Fruit fly (Drosophila melanogaster): ENCODE results near the gene ppk.
A peak's percentile ranks its signal among the peaks of the same experiment; 100 is the strongest.

The ppk gene

dm6 chr2L:14386522-14386921 is 5.5 kb upstream of the ppk start (continued):
- peak; percentile 94 for TF ChIP-seq Sox14 (GFP tag; optimal IDR thresholded peaks at IDR 0.05)
- TF ChIP-seq dac (GFP tag; optimal IDR thresholded peaks at IDR 0.05), result peak; percentile 44
- peak; percentile 84 for TF ChIP-seq CG11902 (GFP tag; optimal IDR thresholded peaks at IDR 0.05)
- TF ChIP-seq Gug (GFP tag; IDR thresholded peaks at IDR 0.05), result peak; percentile 78
- peak; percentile 94 for TF ChIP-seq CG6163 (GFP tag; IDR thresholded peaks at IDR 0.05)
- peak; percentile 69 for TF ChIP-seq CG16779 (tag; optimal IDR thresholded peaks at IDR 0.05)
- TF ChIP-seq CG15336 (GFP tag; IDR thresholded peaks at IDR 0.05), result peak; percentile 81
- peak; percentile 82 for TF ChIP-seq Blimp-1 (GFP tag; optimal IDR thresholded peaks at IDR 0.05)
- TF ChIP-seq Hr4 (GFP tag; optimal IDR thresholded peaks at IDR 0.05), result peak; percentile 79
- peak; percentile 94 for TF ChIP-seq CG31627 (GFP tag; optimal IDR thresholded peaks at IDR 0.05)
- TF ChIP-seq CG8319 (GFP tag; optimal IDR thresholded peaks at IDR 0.05), result peak; percentile 83
- peak; percentile 92 for TF ChIP-seq spab (GFP tag; optimal IDR thresholded peaks at IDR 0.05)
- peak; percentile 92 for TF ChIP-seq achi (GFP tag; optimal IDR thresholded peaks at IDR 0.05)
- TF ChIP-seq eg (GFP tag; IDR thresholded peaks at IDR 0.05), result peak; percentile 72; the same call in 2 of the 3 replicates
- TF ChIP-seq CG10631 (GFP tag; optimal IDR thresholded peaks at IDR 0.05), result peak; percentile 95
- peak; percentile 59 for TF ChIP-seq CG11294 (GFP tag; IDR thresholded peaks at IDR 0.05)

dm6 chr2L:14381881-14382280 is 909 bp upstream of the ppk start:
- TF ChIP-seq Eip78C (GFP tag), result peak; percentile 62
- TF ChIP-seq ss (GFP tag; optimal IDR thresholded peaks at IDR 0.05), result peak in 1 of 2 experiments; percentile 4
- TF ChIP-seq fd85E (GFP tag; optimal IDR thresholded peaks at IDR 0.05), result no peak
- no peak for TF ChIP-seq OdsH (GFP tag; optimal IDR thresholded peaks at IDR 0.05)
- no peak for TF ChIP-seq CG3032 (tag; optimal IDR thresholded peaks at IDR 0.05)
- TF ChIP-seq fd59A (GFP tag; optimal IDR thresholded peaks at IDR 0.05), result no peak
- TF ChIP-seq CG11902 (GFP tag; optimal IDR thresholded peaks at IDR 0.05), result no peak
- no peak for TF ChIP-seq CG6163 (GFP tag; IDR thresholded peaks at IDR 0.05)
- peak; percentile 13 for TF ChIP-seq Sox102F (GFP tag; optimal IDR thresholded peaks at IDR 0.05)
- TF ChIP-seq Met (GFP tag; optimal IDR thresholded peaks at IDR 0.05), result no peak

dm6 chr2L:14376484-14377254 is 4.3 kb downstream of the ppk start:
- TF ChIP-seq CG1621 (tag; optimal IDR thresholded peaks at IDR 0.05) (no peak), Sox102F (GFP tag; optimal IDR thresholded peaks at IDR 0.05) (no peak), spab (GFP tag; optimal IDR thresholded peaks at IDR 0.05) (no peak), CG11294 (GFP tag; IDR thresholded peaks at IDR 0.05) (no peak), pdm3 (GFP tag; optimal IDR thresholded peaks at IDR 0.05) (no peak)

- TF ChIP-seq eg (GFP tag; IDR thresholded peaks at IDR 0.05), result no peak
- TF ChIP-seq CG34406 (GFP tag; optimal IDR thresholded peaks at IDR 0.05), result no peak
- TF ChIP-seq Blimp-1 (GFP tag; optimal IDR thresholded peaks at IDR 0.05), result no peak
- TF ChIP-seq acj6 (GFP tag; optimal IDR thresholded peaks at IDR 0.05), result no peak
- TF ChIP-seq Eip78C (GFP tag), result peak; percentile 6
These were observed 6.9 kb downstream of the ppk start for dm6 chr2L:14374024-14374423.

- TF ChIP-seq Gug (GFP tag; IDR thresholded peaks at IDR 0.05), result no peak
- TF ChIP-seq Smox (GFP tag; optimal IDR thresholded peaks at IDR 0.05), result no peak
- no peak for TF ChIP-seq CG11902 (GFP tag; optimal IDR thresholded peaks at IDR 0.05)
- no peak for TF ChIP-seq Sox102F (GFP tag; optimal IDR thresholded peaks at IDR 0.05)
- no peak for TF ChIP-seq CG6276 (GFP tag; optimal IDR thresholded peaks at IDR 0.05)
- no peak for TF ChIP-seq Eip93F (GFP tag; optimal IDR thresholded peaks at IDR 0.05)
- TF ChIP-seq eg (GFP tag; IDR thresholded peaks at IDR 0.05), result no peak
- no peak for TF ChIP-seq CG10669 (GFP tag; optimal IDR thresholded peaks at IDR 0.05)
- TF ChIP-seq Hr38 (GFP tag; optimal IDR thresholded peaks at IDR 0.05), result no peak
- no peak for TF ChIP-seq achi (GFP tag; optimal IDR thresholded peaks at IDR 0.05)
- no peak for TF ChIP-seq CG8632 (GFP tag; optimal IDR thresholded peaks at IDR 0.05)
- TF ChIP-seq CG32006 (GFP tag; optimal IDR thresholded peaks at IDR 0.05), result no peak
- TF ChIP-seq Hr4 (GFP tag; optimal IDR thresholded peaks at IDR 0.05), result no peak
- TF ChIP-seq salr (GFP tag; optimal IDR thresholded peaks at IDR 0.05), result no peak
- TF ChIP-seq Ets96B (tag; optimal IDR thresholded peaks at IDR 0.05), result no peak
- no peak for TF ChIP-seq CG6792 (GFP tag; optimal IDR thresholded peaks at IDR 0.05)
These were observed 7.7 kb downstream of the ppk start for dm6 chr2L:14373250-14373649.
